Fruit fly (Drosophila melanogaster) whole organism: ENCODE data around the gene CG12010.

Experiments
- CG8478 ChIP-seq: fragments of >200 bp; optimal IDR thresholded peaks from 2 replicates; lab custom pipeline; 2018; ENCODE audit warnings: inconsistent platforms
- pan ChIP-seq: fragments of >200 bp; optimal IDR thresholded peaks from 2 replicates; lab custom pipeline; 2017
- psq ChIP-seq: fragments of >200 bp; optimal IDR thresholded peaks from 2 replicates; lab custom pipeline; 2017
- usp ChIP-seq: fragments of >200 bp; optimal IDR thresholded peaks from 2 replicates; lab custom pipeline; 2017; ENCODE audit warnings: missing biosample characterization, missing genetic modification characterization, mixed read lengths

- TF ChIP-seq usp (GFP tag; lab: Kevin White, UChicago) (no peak), CG8478 (no peak), psq (lab: Kevin White, UChicago) (no peak), pan (lab: Kevin White, UChicago) (no peak)
Observed at dm6 chr3L:3397849-3398248, 23.8 kb downstream of the CG12010 start.
